Worm (Caenorhabditis elegans) whole organism, early embryonic: ENCODE data around the gene srw-43.

Experiments
- aly-1 ChIP-seq: sonication (generic microtip); optimal IDR thresholded peaks from 2 replicates; lab custom pipeline; 2016; ENCODE audit warnings: missing genetic modification characterization, missing compliant biosample characterization
- ama-1 ChIP-seq: fragments of 150-350 bp; optimal IDR thresholded peaks from 2 replicates; lab custom pipeline; 2014
- ceh-13 ChIP-seq: fragments of 200-800 bp; sonication (Bioruptor generic); optimal IDR thresholded peaks from 2 replicates; lab custom pipeline; 2018; ENCODE audit warnings: mild to moderate bottlenecking, missing genetic modification characterization, missing compliant biosample characterization
- ceh-36 ChIP-seq: sonication (generic microtip); optimal IDR thresholded peaks from 2 replicates; lab custom pipeline; 2016; ENCODE audit warnings: missing genetic modification characterization, inconsistent platforms, missing compliant biosample characterization
- ets-7 ChIP-seq: sonication (generic microtip); optimal IDR thresholded peaks from 2 replicates; lab custom pipeline; 2016; ENCODE audit warnings: missing genotype, missing genetic modification characterization, missing compliant biosample characterization
- flt-1 ChIP-seq: fragments of 200-800 bp; sonication (Bioruptor generic); IDR thresholded peaks from 2 replicates; pipeline ENCODE4 v1.3.6; 2022; ENCODE audit warnings: missing genetic modification characterization, missing compliant biosample characterization
- hmg-4 ChIP-seq: fragments of 200-800 bp; sonication (Bioruptor generic); optimal IDR thresholded peaks from 2 replicates; lab custom pipeline; 2018; ENCODE audit warnings: mild to moderate bottlenecking, missing genetic modification characterization, missing compliant biosample characterization
- hnd-1 ChIP-seq: sonication (generic microtip); optimal IDR thresholded peaks from 2 replicates; lab custom pipeline; 2016; ENCODE audit warnings: missing genetic modification characterization, missing compliant biosample characterization
- pes-1 ChIP-seq: fragments of 200-800 bp; sonication (Bioruptor generic); IDR thresholded peaks from 2 replicates; pipeline ENCODE4 v1.3.6; 2022; ENCODE audit warnings: missing genetic modification reagents, missing genetic modification characterization, missing compliant biosample characterization
- sea-1 ChIP-seq: fragments of 200-800 bp; sonication (Bioruptor generic); conservative IDR thresholded peaks from 2 replicates; pipeline ENCODE4 v1.3.6; 2022; ENCODE audit warnings: missing genetic modification characterization, missing compliant biosample characterization
- tra-4 ChIP-seq: sonication (generic microtip); optimal IDR thresholded peaks from 2 replicates; lab custom pipeline; 2017; ENCODE audit warnings: missing genetic modification characterization, missing compliant biosample characterization

ce11 chrV:16682886-16683285, 2.9 kb upstream of the srw-43 start, which contains the start of gene srw-36:
- TF ChIP-seq ama-1 (lab: Kevin White, UChicago): no peak
- TF ChIP-seq tra-4: no peak
- TF ChIP-seq flt-1 (GFP tag; lab: Robert Waterston, UW): no peak
- TF ChIP-seq hmg-4: no peak
- TF ChIP-seq sea-1: no peak
- TF ChIP-seq ets-7 (tag; lab: Kevin White, UChicago): no peak
- TF ChIP-seq pes-1: no peak
- TF ChIP-seq ceh-36 (tag; lab: Kevin White, UChicago): no peak
- no peak for TF ChIP-seq ceh-13 (GFP tag; lab: Kevin White, UChicago)
- TF ChIP-seq hnd-1: no peak
- TF ChIP-seq aly-1 (tag; lab: Kevin White, UChicago): no peak
